Worm (Caenorhabditis elegans): ENCODE data around the gene hsp-1.

hsp-1 gene

DNA sequence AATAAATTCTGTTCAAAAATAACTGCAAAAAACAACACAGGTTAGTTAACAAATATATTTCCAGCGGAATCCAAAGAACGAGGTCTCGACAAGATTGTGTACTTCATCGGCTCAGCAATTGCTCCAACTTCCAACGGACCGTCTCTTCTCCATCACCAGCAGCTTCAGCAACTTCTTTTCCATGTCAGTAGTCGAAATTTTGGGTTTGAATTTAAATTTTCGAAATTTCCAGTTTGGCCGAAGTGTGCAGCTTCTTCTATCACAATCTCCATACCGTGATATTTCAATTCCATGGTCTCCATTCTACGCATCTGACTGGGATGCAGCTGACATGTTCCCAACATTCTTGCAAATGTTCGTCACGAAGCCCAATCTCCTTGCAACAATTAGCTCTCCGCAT, 25.3 kb upstream of the hsp-1 start:
- TF ChIP-seq egl-27 (tag; optimal IDR thresholded peaks at IDR 0.05) (no peak), tbx-2 (tag; optimal IDR thresholded peaks at IDR 0.05) (no peak), eor-1 (tag; optimal IDR thresholded peaks at IDR 0.05) (no peak), nhr-11 (tag; optimal IDR thresholded peaks at IDR 0.05) (no peak), skn-1 (tag; optimal IDR thresholded peaks at IDR 0.05) (no peak)

DNA sequence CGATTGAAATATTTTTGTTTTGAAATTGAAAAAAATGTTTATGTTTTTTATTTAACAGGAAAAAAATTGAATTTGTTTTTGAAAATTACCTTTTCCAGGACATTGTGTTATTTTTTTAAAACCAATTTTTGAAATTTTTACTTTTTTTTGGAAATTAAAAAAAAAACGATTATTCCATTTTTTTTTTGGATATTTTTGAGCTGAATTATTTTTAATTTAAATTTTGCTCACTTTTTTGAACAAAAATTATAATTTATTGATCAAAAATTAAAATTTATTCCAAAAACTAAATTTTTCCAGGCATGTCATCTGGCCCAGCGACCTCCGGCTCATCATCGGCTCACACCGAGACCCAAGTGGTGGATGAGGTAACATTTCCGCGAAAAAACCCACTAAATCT, 23.8 kb upstream of the hsp-1 start, which contains the start of gene gtf-2E1:
Gene gtf-2E1 (plus strand): TSS at position 301 of the 400 bp plus-strand sequence.
- TF ChIP-seq nhr-67 (tag; optimal IDR thresholded peaks at IDR 0.05) (no peak), aly-2 (tag; optimal IDR thresholded peaks at IDR 0.05) (no peak), pqm-1 (tag; optimal IDR thresholded peaks at IDR 0.05) (no peak), fkh-10 (GFP tag; optimal IDR thresholded peaks at IDR 0.05) (no peak), nhr-11 (tag; optimal IDR thresholded peaks at IDR 0.05) (no peak), eor-1 (tag; optimal IDR thresholded peaks at IDR 0.05) (no peak), sea-2 (GFP tag; optimal IDR thresholded peaks at IDR 0.05) (no peak), fos-1 (tag; optimal IDR thresholded peaks at IDR 0.05) (no peak), mml-1 (tag; optimal IDR thresholded peaks at IDR 0.05) (no peak), ceh-28 (tag; optimal IDR thresholded peaks at IDR 0.05) (no peak), elt-1 (tag; optimal IDR thresholded peaks at IDR 0.05) (no peak), egl-5 (tag; optimal IDR thresholded peaks at IDR 0.05) (no peak)

DNA sequence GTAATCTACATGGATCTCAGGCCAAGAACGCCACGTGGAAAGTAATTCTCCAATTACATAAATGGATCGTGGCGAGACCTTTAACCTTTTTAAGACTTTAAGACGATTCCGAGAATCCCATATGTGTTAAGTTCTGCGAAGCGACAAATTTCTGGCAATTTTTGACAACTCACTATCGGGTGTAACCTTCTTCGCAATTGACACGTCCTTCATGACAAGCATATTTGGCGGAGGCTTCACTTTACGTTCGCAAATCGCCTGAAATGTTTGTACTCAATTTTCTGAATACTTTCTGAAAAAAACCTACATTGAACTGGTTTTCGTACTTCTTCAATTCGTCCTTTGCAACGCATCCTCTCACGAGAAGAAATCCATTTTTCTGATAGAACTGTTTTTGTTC, 19.9 kb upstream of the hsp-1 start:
- TF ChIP-seq ztf-4 (tag; optimal IDR thresholded peaks at IDR 0.05) (no peak), lsy-12 (tag; optimal IDR thresholded peaks at IDR 0.05) (no peak)

- no peak for TF ChIP-seq nhr-12 (tag; optimal IDR thresholded peaks at IDR 0.05)
- TF ChIP-seq fkh-10 (GFP tag; optimal IDR thresholded peaks at IDR 0.05): no peak
- no peak for TF ChIP-seq nhr-67 (tag; optimal IDR thresholded peaks at IDR 0.05)
- TF ChIP-seq snpc-4 (tag; optimal IDR thresholded peaks at IDR 0.05): no peak
- no peak for TF ChIP-seq ztf-4 (tag; optimal IDR thresholded peaks at IDR 0.05)
- TF ChIP-seq aly-2 (tag; optimal IDR thresholded peaks at IDR 0.05): no peak
- no peak for TF ChIP-seq ZK546.5 (tag; optimal IDR thresholded peaks at IDR 0.05)
- no peak for TF ChIP-seq unc-39 (tag; optimal IDR thresholded peaks at IDR 0.05)
- no peak for TF ChIP-seq nhr-28 (tag; optimal IDR thresholded peaks at IDR 0.05)
- no peak for TF ChIP-seq eor-1 (tag; optimal IDR thresholded peaks at IDR 0.05)
- TF ChIP-seq nhr-76 (tag; optimal IDR thresholded peaks at IDR 0.05): no peak
- TF ChIP-seq fos-1 (tag; optimal IDR thresholded peaks at IDR 0.05): no peak
- TF ChIP-seq lin-39 (tag; optimal IDR thresholded peaks at IDR 0.05): no peak
- no peak for TF ChIP-seq elt-2 (tag; optimal IDR thresholded peaks at IDR 0.05)
- TF ChIP-seq ama-1 (optimal IDR thresholded peaks at IDR 0.05): no peak
- no peak for TF ChIP-seq nhr-237 (tag; optimal IDR thresholded peaks at IDR 0.05)
- no peak for TF ChIP-seq nhr-43 (tag; optimal IDR thresholded peaks at IDR 0.05; ENCODE audit: poor library complexity, severe bottlenecking)
These were observed 19.4 kb upstream of the hsp-1 start, which contains the start of gene phyh-1 for ce11 chrIV:17259310-17259709. Gene phyh-1, minus strand, starts transcription at chrIV:17259410.

ce11 chrIV:17262385-17262784, 16.4 kb upstream of the hsp-1 start, which contains the start of gene ZK550.6:
Gene ZK550.6, minus strand, starts transcription at chrIV:17262485.
- TF ChIP-seq elt-2 (tag; optimal IDR thresholded peaks at IDR 0.05) (no peak), nhr-25 (tag; optimal IDR thresholded peaks at IDR 0.05) (no peak)

DNA sequence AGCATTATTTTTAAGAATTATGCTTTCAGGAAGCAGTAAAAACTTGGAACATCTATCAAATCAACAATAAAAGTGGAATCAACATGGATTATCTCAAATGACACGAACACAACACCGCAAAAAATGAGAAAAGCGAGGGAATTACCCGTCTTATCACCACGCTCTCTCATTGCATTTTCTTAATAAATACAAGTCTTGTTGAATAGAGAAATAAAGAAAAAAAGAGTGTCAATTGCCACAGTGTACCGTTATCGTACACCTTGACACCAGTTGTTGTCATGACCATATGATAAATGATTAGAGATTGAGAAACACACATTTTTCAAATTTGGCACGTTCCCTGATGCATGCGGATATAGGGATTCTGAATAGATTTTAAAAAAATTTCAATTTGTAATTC, 15.0 kb upstream of the hsp-1 start:
- TF ChIP-seq pha-4 (tag; optimal IDR thresholded peaks at IDR 0.05) (peak; percentile 64), nhr-23 (tag; optimal IDR thresholded peaks at IDR 0.05) (peak; percentile 56), pqm-1 (tag; optimal IDR thresholded peaks at IDR 0.05) (peak; percentile 93), lsy-12 (tag; optimal IDR thresholded peaks at IDR 0.05) (no peak), jun-1 (tag; optimal IDR thresholded peaks at IDR 0.05) (peak; percentile 10), elt-2 (tag; optimal IDR thresholded peaks at IDR 0.05) (peak; percentile 96), hmg-11 (tag; optimal IDR thresholded peaks at IDR 0.05) (no peak), nfya-1 (tag; optimal IDR thresholded peaks at IDR 0.05; ENCODE audit: insufficient read depth) (peak; percentile 28), nhr-43 (tag; optimal IDR thresholded peaks at IDR 0.05; ENCODE audit: poor library complexity, severe bottlenecking) (peak; percentile 28), snpc-4 (tag; optimal IDR thresholded peaks at IDR 0.05) (no peak), nhr-76 (tag; optimal IDR thresholded peaks at IDR 0.05) (peak; percentile 85)
